Worm (Caenorhabditis elegans): ENCODE data around the gene mdt-11.
"Not testable (repeated sequence)": the region's sequence is repeated elsewhere in the genome, so short reads cannot be mapped to it uniquely, and the experiment has no call there.

Gene mdt-11

ce11 chrIII:5031375-5031836, 10.4 kb downstream of the mdt-11 start (continued):
- TF ChIP-seq him-1 (tag; optimal IDR thresholded peaks at IDR 0.05) (peak; percentile 55), hmg-20 (GFP tag; IDR thresholded peaks at IDR 0.05) (peak; percentile 77; the same call in 1 of the 2 replicates), sea-2 (GFP tag; IDR thresholded peaks at IDR 0.05) (peak; percentile 84), Y95B8A.8 (GFP tag; IDR thresholded peaks at IDR 0.05) (0 out of 2 replicates have a peak, but pooled peaks have one; percentile 73), egl-44 (GFP tag; IDR thresholded peaks at IDR 0.05) (peak; percentile 69; the same call in 1 of the 2 replicates), attf-3 (GFP tag; conservative IDR thresholded peaks at IDR 0.05) (peak; percentile 57), T07F8.4 (tag; optimal IDR thresholded peaks at IDR 0.05) (peak; percentile 69), egrh-3 (GFP tag; IDR thresholded peaks at IDR 0.05) (peak; percentile 84), pbrm-1 (GFP tag; IDR thresholded peaks at IDR 0.05) (peak; percentile 87), F23B12.7 (tag; optimal IDR thresholded peaks at IDR 0.05; ENCODE audit: insufficient read depth) (peak; percentile 19), Y79H2A.3 (GFP tag; conservative IDR thresholded peaks at IDR 0.05) (0 out of 2 replicates have a peak, but pooled peaks have one; percentile 22), ets-4 (GFP tag; optimal IDR thresholded peaks at IDR 0.05) (peak; percentile 55), attf-5 (GFP tag; optimal IDR thresholded peaks at IDR 0.05) (peak; percentile 71), mes-4 (tag; optimal IDR thresholded peaks at IDR 0.05) (peak; percentile 54), lsy-27 (tag; optimal IDR thresholded peaks at IDR 0.05; ENCODE audit: borderline replicate concordance, insufficient read depth) (peak; percentile 39), egl-18 (GFP tag; IDR thresholded peaks at IDR 0.05) (0 out of 2 replicates have a peak, but pooled peaks have one; percentile 58), F33H1.4 (GFP tag; IDR thresholded peaks at IDR 0.05) (peak; percentile 71), ceh-27 (GFP tag; optimal IDR thresholded peaks at IDR 0.05) (peak; percentile 70), ZK185.1 (tag; optimal IDR thresholded peaks at IDR 0.05; ENCODE audit: poor library complexity, severe bottlenecking) (peak; percentile 84), ceh-40 (GFP tag; IDR thresholded peaks at IDR 0.05) (0 out of 2 replicates have a peak, but pooled peaks have one; percentile 49), ztf-18 (tag; optimal IDR thresholded peaks at IDR 0.05) (peak; percentile 87), aptf-2 (GFP tag; conservative IDR thresholded peaks at IDR 0.05) (peak; percentile 55; the same call in 1 of the 2 replicates), chd-7 (tag; optimal IDR thresholded peaks at IDR 0.05) (peak; percentile 79), ztf-6 (GFP tag; IDR thresholded peaks at IDR 0.05) (peak; percentile 23; the same call in 1 of the 2 replicates), atf-7 (tag; optimal IDR thresholded peaks at IDR 0.05) (peak; percentile 85), somi-1 (GFP tag; optimal IDR thresholded peaks at IDR 0.05) (peak; percentile 55), tlf-1 (GFP tag; optimal IDR thresholded peaks at IDR 0.05) (peak; percentile 60), cebp-1 (GFP tag; IDR thresholded peaks at IDR 0.05) (0 out of 2 replicates have a peak, but pooled peaks have one; percentile 45), B0019.2 (GFP tag; conservative IDR thresholded peaks at IDR 0.05) (peak; percentile 60; the same call in 1 of the 2 replicates), ekl-4 (GFP tag; IDR thresholded peaks at IDR 0.05) (peak; percentile 87), let-607 (tag; optimal IDR thresholded peaks at IDR 0.05) (peak in 1 of 2 experiments; percentile 59), snpc-4 (GFP tag; optimal IDR thresholded peaks at IDR 0.05) (peak; percentile 46), snpc-4 (tag; optimal IDR thresholded peaks at IDR 0.05) (peak in 1 of 4 experiments; percentile 64), K11D2.4 (GFP tag; IDR thresholded peaks at IDR 0.05) (peak; percentile 87), akir-1 (GFP tag; optimal IDR thresholded peaks at IDR 0.05) (peak; percentile 39), ceh-100 (GFP tag; IDR thresholded peaks at IDR 0.05) (peak; percentile 71), hsf-1 (GFP tag; IDR thresholded peaks at IDR 0.05) (0 out of 2 replicates have a peak, but pooled peaks have one; percentile 55), rcor-1 (GFP tag; IDR thresholded peaks at IDR 0.05) (peak; percentile 93), dox-1 (GFP tag; IDR thresholded peaks at IDR 0.05) (peak; percentile 98), fkh-3 (tag; optimal IDR thresholded peaks at IDR 0.05) (peak; percentile 64), nhr-179 (tag; optimal IDR thresholded peaks at IDR 0.05) (peak; percentile 70), attf-6 (GFP tag; IDR thresholded peaks at IDR 0.05) (0 out of 2 replicates have a peak, but pooled peaks have one; percentile 57), ztf-28 (GFP tag; IDR thresholded peaks at IDR 0.05) (0 out of 2 replicates have a peak, but pooled peaks have one; percentile 61), zim-3 (tag; optimal IDR thresholded peaks at IDR 0.05) (peak; percentile 1), nhr-90 (tag; optimal IDR thresholded peaks at IDR 0.05) (peak; percentile 70), F22D6.2 (tag; optimal IDR thresholded peaks at IDR 0.05) (peak; percentile 50)
- not testable (repeated sequence) for TF ChIP-seq cebp-1 (tag; optimal IDR thresholded peaks at IDR 0.05)
